Fruit fly (Drosophila melanogaster): ENCODE measurements around the gene sov.
A peak's percentile ranks its signal among the peaks of the same experiment; 100 is the strongest.

The sov gene

DNA sequence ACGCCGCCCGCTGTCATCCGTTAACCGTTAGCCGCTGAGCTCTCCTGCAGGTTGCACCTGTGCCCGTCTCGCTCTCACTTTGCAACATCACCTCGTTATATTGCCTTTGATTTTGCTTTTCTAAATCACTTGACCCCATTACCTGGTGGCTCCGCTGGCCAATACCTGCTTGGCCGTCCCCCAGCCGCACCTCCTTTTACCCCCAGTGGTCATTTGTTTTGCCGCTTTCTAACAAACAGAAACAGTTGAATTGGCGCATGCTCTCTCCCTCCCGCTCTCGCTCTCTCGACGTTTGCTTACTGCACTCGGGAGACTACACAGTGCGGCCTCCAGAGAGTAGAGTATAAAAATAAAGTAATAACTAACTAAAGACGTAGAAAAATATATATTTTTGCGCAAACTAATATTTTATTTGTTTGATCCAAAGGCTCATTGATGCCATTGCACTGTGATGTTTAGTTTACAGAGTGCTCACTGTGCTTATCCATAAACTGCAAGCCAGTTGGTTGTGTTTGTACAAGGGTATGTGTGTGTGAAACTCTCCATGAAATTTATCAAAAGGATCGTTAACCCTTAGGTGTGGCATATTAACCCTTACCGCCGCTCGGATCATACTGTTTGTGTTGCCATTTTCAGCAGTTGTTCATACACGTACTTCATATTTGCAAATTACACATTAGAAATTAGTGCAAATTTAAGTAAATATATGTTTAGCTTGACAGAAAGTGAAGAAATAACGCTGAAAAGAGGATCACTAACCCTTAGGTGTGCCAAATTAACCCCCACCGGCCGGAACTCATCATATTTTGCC, 48.6 kb downstream of the sov start (continued):
- peak; percentile 84 for TF ChIP-seq ttk (GFP tag; IDR thresholded peaks at IDR 0.05)
- peak; percentile 80; the same call in 2 of the 3 replicates for TF ChIP-seq CG11093 (GFP tag; IDR thresholded peaks at IDR 0.05)
- TF ChIP-seq MTF-1 (GFP tag; optimal IDR thresholded peaks at IDR 0.05; ENCODE audit: borderline replicate concordance): peak; percentile 33
- peak; percentile 89 for TF ChIP-seq Ada2b (GFP tag; IDR thresholded peaks at IDR 0.05)
- peak; percentile 86 for TF ChIP-seq gem (tag; optimal IDR thresholded peaks at IDR 0.05)
- peak; percentile 94 for TF ChIP-seq zfh1 (GFP tag; IDR thresholded peaks at IDR 0.05)
- TF ChIP-seq hth (optimal IDR thresholded peaks at IDR 0.05): no peak
- TF ChIP-seq CG3995 (GFP tag; optimal IDR thresholded peaks at IDR 0.05): peak; percentile 23
- TF ChIP-seq CG8281 (tag; optimal IDR thresholded peaks at IDR 0.05): peak; percentile 1
- TF ChIP-seq sna (GFP tag; IDR thresholded peaks at IDR 0.05; ENCODE audit: partially characterized antibody): no peak
- TF ChIP-seq crp (GFP tag; optimal IDR thresholded peaks at IDR 0.05): peak in 1 of 2 experiments; percentile 17
- TF ChIP-seq phol (tag; optimal IDR thresholded peaks at IDR 0.05): peak; percentile 65
- TF ChIP-seq nau (GFP tag; optimal IDR thresholded peaks at IDR 0.05): no peak
- no peak for TF ChIP-seq pita (GFP tag; optimal IDR thresholded peaks at IDR 0.05)
- TF ChIP-seq ATbp (GFP tag; optimal IDR thresholded peaks at IDR 0.05): peak; percentile 80
- TF ChIP-seq CG6765 (GFP tag; optimal IDR thresholded peaks at IDR 0.05): no peak
- TF ChIP-seq mirr (GFP tag; optimal IDR thresholded peaks at IDR 0.05): no peak
- peak; percentile 78 for TF ChIP-seq CG30403 (GFP tag; optimal IDR thresholded peaks at IDR 0.05)
- TF ChIP-seq chinmo (GFP tag; IDR thresholded peaks at IDR 0.05; ENCODE audit: partially characterized antibody): no peak
- TF ChIP-seq Taf1 (GFP tag; IDR thresholded peaks at IDR 0.05): peak; percentile 72
- TF ChIP-seq dimm (GFP tag; IDR thresholded peaks at IDR 0.05): peak; percentile 76
- TF ChIP-seq br (optimal IDR thresholded peaks at IDR 0.05): no peak
- TF ChIP-seq CG17385 (GFP tag; optimal IDR thresholded peaks at IDR 0.05): peak; percentile 52
- peak; percentile 46 for TF ChIP-seq CG10654 (GFP tag; optimal IDR thresholded peaks at IDR 0.05)
- peak; percentile 78 for TF ChIP-seq Meics (GFP tag; optimal IDR thresholded peaks at IDR 0.05)
- no peak for TF ChIP-seq hb (GFP tag; IDR thresholded peaks at IDR 0.05; ENCODE audit: partially characterized antibody)
- peak; percentile 88 for TF ChIP-seq tgo (GFP tag; IDR thresholded peaks at IDR 0.05)
- TF ChIP-seq CG8388 (GFP tag; optimal IDR thresholded peaks at IDR 0.05): no peak
- TF ChIP-seq wor (GFP tag; IDR thresholded peaks at IDR 0.05): peak; percentile 83
- peak; percentile 87 for TF ChIP-seq Aef1 (GFP tag; IDR thresholded peaks at IDR 0.05)
- no peak for TF ChIP-seq h (optimal IDR thresholded peaks at IDR 0.05)
- TF ChIP-seq so (GFP tag; IDR thresholded peaks at IDR 0.05): peak; percentile 84
- peak; percentile 2 for TF ChIP-seq Sry-δ (GFP tag; optimal IDR thresholded peaks at IDR 0.05)
- TF ChIP-seq Ets97D (GFP tag; optimal IDR thresholded peaks at IDR 0.05): peak; percentile 41
- TF ChIP-seq btn (GFP tag; optimal IDR thresholded peaks at IDR 0.05): no peak
- no peak for TF ChIP-seq gfzf (GFP tag; optimal IDR thresholded peaks at IDR 0.05)
- no peak for TF ChIP-seq eve (GFP tag; optimal IDR thresholded peaks at IDR 0.05)
- TF ChIP-seq GATAe (GFP tag; conservative IDR thresholded peaks at IDR 0.05): no peak
- peak; percentile 80; the same call in 2 of the 3 replicates for TF ChIP-seq Dbx (GFP tag; IDR thresholded peaks at IDR 0.05)
- peak; percentile 61 for TF ChIP-seq CG10267 (tag; optimal IDR thresholded peaks at IDR 0.05)
- peak; percentile 39 for TF ChIP-seq CG2202 (tag; optimal IDR thresholded peaks at IDR 0.05)
- TF ChIP-seq ro (GFP tag; IDR thresholded peaks at IDR 0.05): peak; percentile 50; the same call in 1 of the 2 replicates
- TF ChIP-seq CG2889 (GFP tag; IDR thresholded peaks at IDR 0.05): peak; percentile 81
- no peak for TF ChIP-seq knrl (GFP tag; IDR thresholded peaks at IDR 0.05; ENCODE audit: partially characterized antibody)
- TF ChIP-seq NfI (GFP tag; optimal IDR thresholded peaks at IDR 0.05): peak; percentile 76
- peak; percentile 46; the same call in 1 of the 2 replicates for TF ChIP-seq Adf1 (GFP tag; IDR thresholded peaks at IDR 0.05)
- no peak for TF ChIP-seq CG7745 (tag; optimal IDR thresholded peaks at IDR 0.05)
- TF ChIP-seq en (GFP tag; optimal IDR thresholded peaks at IDR 0.05): no peak
- peak; percentile 64 for TF ChIP-seq jing (GFP tag; optimal IDR thresholded peaks at IDR 0.05)
- no peak for TF ChIP-seq CG10565 (GFP tag; optimal IDR thresholded peaks at IDR 0.05)
